Worm (Caenorhabditis elegans) whole organism, midembryonic: ENCODE measurements around the gene pigx-1.

Source experiments
- T22C8.4 ChIP-seq: fragments of 200-800 bp; sonication (Bioruptor generic); IDR thresholded peaks from 2 replicates; pipeline ENCODE4 v1.3.6; 2022; ENCODE audit warnings: missing genetic modification characterization, missing compliant biosample characterization
- cog-1 ChIP-seq: sonication (generic microtip); optimal IDR thresholded peaks from 2 replicates; lab custom pipeline; 2016; ENCODE audit warnings: missing genetic modification characterization, missing compliant biosample characterization
- flt-1 ChIP-seq: fragments of 200-800 bp; sonication (Bioruptor generic); IDR thresholded peaks from 2 replicates; pipeline ENCODE4 v1.3.6; 2022; ENCODE audit warnings: missing genetic modification characterization, missing compliant biosample characterization
- klf-2 ChIP-seq: fragments of 200-800 bp; sonication (Bioruptor generic); conservative IDR thresholded peaks from 2 replicates; pipeline ENCODE4 v1.3.6; 2022; ENCODE audit warnings: missing genetic modification reagents, missing genetic modification characterization, missing compliant biosample characterization
- med-1 ChIP-seq: sonication (generic microtip); optimal IDR thresholded peaks from 2 replicates; lab custom pipeline; 2017; ENCODE audit warnings: missing genetic modification characterization, mild to moderate bottlenecking, missing compliant biosample characterization, antibody characterized with exemption, missing genetic modification reagents; ENCODE audit not compliant: insufficient read depth
- ref-1 ChIP-seq: fragments of 200-800 bp; sonication (Bioruptor generic); conservative IDR thresholded peaks from 2 replicates; pipeline ENCODE4 v1.3.6; 2022; ENCODE audit warnings: missing genetic modification reagents, missing genetic modification characterization, missing compliant biosample characterization
- tab-1 ChIP-seq: fragments of 200-800 bp; sonication (Bioruptor generic); IDR thresholded peaks from 2 replicates; pipeline ENCODE4 v1.3.6; 2022; ENCODE audit warnings: missing genetic modification characterization, missing compliant biosample characterization
- ztf-23 ChIP-seq: fragments of 200-800 bp; sonication (Bioruptor generic); IDR thresholded peaks from 2 replicates; pipeline ENCODE4 v1.3.6; 2022; ENCODE audit warnings: missing genetic modification reagents, missing genetic modification characterization, missing compliant biosample characterization
- ztf-29 ChIP-seq: fragments of 200-800 bp; sonication (Bioruptor generic); IDR thresholded peaks from 2 replicates; pipeline ENCODE4 v1.3.6; 2022; ENCODE audit warnings: missing genetic modification reagents, missing genetic modification characterization, missing compliant biosample characterization

The pigx-1 gene

ce11 chrX:1070585-1070984 lies 26.2 kb downstream of the pigx-1 start:
- TF ChIP-seq ztf-23 (GFP tag; lab: Robert Waterston, UW) = 0 out of 2 replicates have a peak, but pooled peaks have one; percentile 43

ce11 chrX:1068986-1069385 lies 27.8 kb downstream of the pigx-1 start, which contains the start of gene mksr-1:
Gene mksr-1 (minus strand): TSS chrX:1069129.
- TF ChIP-seq ztf-29 (GFP tag; lab: Robert Waterston, UW) (no peak), med-1 (GFP tag; lab: Kevin White, UChicago) (no peak), klf-2 (GFP tag; lab: Robert Waterston, UW) (no peak), tab-1 (no peak)

DNA sequence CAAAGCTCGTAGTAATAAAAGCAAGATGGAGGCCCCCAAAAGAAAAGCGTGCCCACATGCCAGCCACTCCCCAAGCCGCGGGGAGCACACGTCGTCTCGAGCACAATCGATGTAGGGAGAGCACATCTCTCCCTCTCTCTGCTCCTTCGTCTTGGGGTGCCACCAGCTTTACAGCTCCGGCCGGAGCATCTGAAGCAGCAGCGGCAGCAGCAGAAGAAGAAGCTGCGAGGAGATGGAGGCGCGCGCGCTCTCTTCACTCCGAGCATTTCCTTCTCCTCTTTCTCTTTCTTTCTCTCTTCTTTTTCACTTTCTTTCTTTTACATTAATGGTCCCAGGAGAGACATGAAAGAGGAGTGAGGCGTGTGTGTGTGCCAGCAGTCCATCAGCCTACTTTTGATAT lies 32.7 kb downstream of the pigx-1 start:
- TF ChIP-seq tab-1 = no peak
- no peak for TF ChIP-seq cog-1 (tag; lab: Kevin White, UChicago)
- no peak for TF ChIP-seq ztf-29 (GFP tag; lab: Robert Waterston, UW)
- no peak for TF ChIP-seq T22C8.4 (GFP tag; lab: Robert Waterston, UW)
- no peak for TF ChIP-seq ztf-23 (GFP tag; lab: Robert Waterston, UW)
- no peak for TF ChIP-seq med-1 (GFP tag; lab: Kevin White, UChicago)
- no peak for TF ChIP-seq ref-1 (GFP tag; lab: Robert Waterston, UW)
- TF ChIP-seq flt-1 (GFP tag; lab: Robert Waterston, UW) = no peak
- no peak for TF ChIP-seq klf-2 (GFP tag; lab: Robert Waterston, UW)

DNA sequence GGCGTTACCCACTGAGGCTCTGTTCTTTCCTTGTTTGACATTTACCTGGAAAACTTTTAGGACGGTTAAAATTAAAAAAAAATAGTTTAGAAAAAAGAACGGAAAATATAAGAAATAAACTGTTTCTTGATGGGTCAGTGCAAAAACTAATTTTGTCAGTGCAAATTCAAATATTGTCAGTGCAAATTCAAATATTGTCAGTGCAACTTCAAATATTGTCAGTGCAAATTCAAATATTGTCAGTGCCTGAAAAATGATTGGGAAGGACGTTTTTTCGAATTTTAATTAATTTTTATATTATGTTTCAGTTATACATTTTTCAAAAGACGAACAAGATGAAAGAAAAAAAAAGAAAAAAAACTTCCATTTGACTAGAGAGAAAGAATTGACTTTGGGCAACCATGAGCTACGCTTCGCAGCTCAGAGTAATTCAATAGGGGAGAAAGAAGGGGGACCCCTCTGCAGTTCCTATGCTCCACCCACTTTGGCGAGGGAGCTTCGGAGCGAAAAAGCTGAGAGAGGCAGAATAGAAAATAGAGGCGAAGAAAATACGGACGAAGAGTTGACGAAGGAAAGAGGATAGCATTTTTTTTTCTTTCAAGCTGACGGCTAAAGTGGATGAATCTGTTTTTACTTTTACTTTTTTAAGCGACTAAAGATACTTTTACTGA lies 34.3 kb downstream of the pigx-1 start, which contains the start of gene unc-1:
Gene unc-1, minus strand, starts transcription at position 51 of the 671 bp plus-strand sequence.
- TF ChIP-seq med-1 (GFP tag; lab: Kevin White, UChicago) (no peak), klf-2 (GFP tag; lab: Robert Waterston, UW) (0 out of 2 replicates have a peak, but pooled peaks have one; percentile 6), cog-1 (tag; lab: Kevin White, UChicago) (no peak), ref-1 (GFP tag; lab: Robert Waterston, UW) (no peak), flt-1 (GFP tag; lab: Robert Waterston, UW) (no peak), tab-1 (no peak)

ce11 chrX:1060705-1061104 lies 36.1 kb downstream of the pigx-1 start:
- TF ChIP-seq cog-1 (tag; lab: Kevin White, UChicago) (no peak), klf-2 (GFP tag; lab: Robert Waterston, UW) (no peak), med-1 (GFP tag; lab: Kevin White, UChicago) (no peak), T22C8.4 (GFP tag; lab: Robert Waterston, UW) (no peak)

DNA sequence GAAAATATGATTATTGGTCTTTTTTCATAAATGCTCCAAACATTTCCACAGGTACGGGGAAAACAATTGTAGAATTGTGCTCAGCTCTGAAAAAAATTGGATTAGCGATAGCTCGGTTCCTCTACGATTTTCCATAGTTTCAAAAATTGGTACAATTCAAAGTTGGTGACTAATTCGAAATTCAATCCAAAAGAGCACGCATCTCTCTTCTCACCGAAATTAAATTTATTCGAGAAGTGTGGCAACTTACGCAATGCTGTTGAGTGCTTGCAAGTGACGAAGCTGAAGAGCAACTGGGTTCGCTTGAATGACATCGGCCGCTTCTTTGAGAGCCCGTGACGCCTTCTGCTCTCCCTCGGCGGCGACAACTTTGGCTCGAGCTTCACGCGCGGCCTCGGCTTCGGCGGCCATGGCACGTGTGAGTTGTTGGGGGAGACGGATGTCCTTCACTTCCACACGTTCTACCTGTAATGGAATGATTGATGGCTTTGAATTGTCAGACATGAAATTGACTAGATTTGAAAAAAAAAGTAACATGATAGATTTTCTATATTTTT lies 38.9 kb downstream of the pigx-1 start:
- TF ChIP-seq cog-1 (tag; lab: Kevin White, UChicago) = no peak
- TF ChIP-seq ztf-29 (GFP tag; lab: Robert Waterston, UW) = no peak
- no peak for TF ChIP-seq T22C8.4 (GFP tag; lab: Robert Waterston, UW)
- no peak for TF ChIP-seq klf-2 (GFP tag; lab: Robert Waterston, UW)
- no peak for TF ChIP-seq flt-1 (GFP tag; lab: Robert Waterston, UW)
- no peak for TF ChIP-seq ref-1 (GFP tag; lab: Robert Waterston, UW)
- TF ChIP-seq tab-1 = no peak
- TF ChIP-seq med-1 (GFP tag; lab: Kevin White, UChicago) = no peak

DNA sequence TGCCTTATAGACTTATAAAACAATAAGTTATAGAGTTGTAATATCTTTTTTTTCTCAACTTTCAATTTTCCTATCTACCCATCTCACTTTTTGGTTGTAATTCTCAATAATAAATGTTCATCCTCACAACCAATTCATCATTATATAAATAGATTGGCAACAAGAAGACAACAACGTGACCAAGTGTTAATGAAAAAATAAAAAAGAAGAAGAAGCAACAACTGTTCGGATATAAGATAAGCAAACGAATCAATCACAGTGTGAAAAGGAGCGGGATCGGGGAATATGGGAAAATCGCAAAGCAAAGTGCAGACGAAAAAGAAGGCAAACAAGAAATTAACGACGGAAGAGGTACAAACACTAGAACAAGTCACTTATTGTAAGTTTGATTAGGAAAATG lies 42.9 kb downstream of the pigx-1 start, which contains the start of gene ncs-3:
Gene ncs-3, plus strand, starts transcription at position 153 of the 400 bp plus-strand sequence.
- TF ChIP-seq ztf-29 (GFP tag; lab: Robert Waterston, UW) (no peak), flt-1 (GFP tag; lab: Robert Waterston, UW) (no peak), ztf-23 (GFP tag; lab: Robert Waterston, UW) (no peak), tab-1 (no peak), ref-1 (GFP tag; lab: Robert Waterston, UW) (no peak), cog-1 (tag; lab: Kevin White, UChicago) (no peak), T22C8.4 (GFP tag; lab: Robert Waterston, UW) (no peak), klf-2 (GFP tag; lab: Robert Waterston, UW) (no peak), med-1 (GFP tag; lab: Kevin White, UChicago) (no peak)

DNA sequence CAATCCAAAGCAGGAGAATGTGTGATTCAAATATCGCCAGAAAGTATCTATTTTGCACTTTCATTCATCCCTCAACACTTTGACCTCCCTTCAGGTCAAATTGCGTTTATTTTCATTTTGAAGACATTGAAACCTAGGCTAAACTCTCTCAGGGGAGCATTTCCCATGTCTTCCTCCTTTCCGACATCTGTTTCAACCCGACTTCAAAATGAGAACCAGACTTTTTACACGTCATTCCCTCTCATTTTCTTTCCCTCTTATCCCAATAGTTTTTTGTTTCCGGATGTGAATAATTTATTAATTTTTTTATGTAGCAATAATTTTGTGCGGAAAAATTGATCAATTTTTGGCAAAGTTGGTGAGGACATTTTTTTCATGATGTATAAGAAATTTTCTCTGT lies 43.9 kb downstream of the pigx-1 start:
- TF ChIP-seq ref-1 (GFP tag; lab: Robert Waterston, UW) (no peak), flt-1 (GFP tag; lab: Robert Waterston, UW) (no peak), T22C8.4 (GFP tag; lab: Robert Waterston, UW) (no peak), ztf-23 (GFP tag; lab: Robert Waterston, UW) (no peak), cog-1 (tag; lab: Kevin White, UChicago) (no peak), med-1 (GFP tag; lab: Kevin White, UChicago) (no peak), klf-2 (GFP tag; lab: Robert Waterston, UW) (no peak), tab-1 (no peak), ztf-29 (GFP tag; lab: Robert Waterston, UW) (no peak)

- TF ChIP-seq ref-1 (GFP tag; lab: Robert Waterston, UW) (no peak), tab-1 (no peak), ztf-29 (GFP tag; lab: Robert Waterston, UW) (no peak), T22C8.4 (GFP tag; lab: Robert Waterston, UW) (no peak), flt-1 (GFP tag; lab: Robert Waterston, UW) (no peak)
Observed at ce11 chrX:1051041-1051440, 45.8 kb downstream of the pigx-1 start.
